Fruit fly (Drosophila melanogaster): Measurements from ENCODE around the gene CG12310.

CG12310 gene

DNA sequence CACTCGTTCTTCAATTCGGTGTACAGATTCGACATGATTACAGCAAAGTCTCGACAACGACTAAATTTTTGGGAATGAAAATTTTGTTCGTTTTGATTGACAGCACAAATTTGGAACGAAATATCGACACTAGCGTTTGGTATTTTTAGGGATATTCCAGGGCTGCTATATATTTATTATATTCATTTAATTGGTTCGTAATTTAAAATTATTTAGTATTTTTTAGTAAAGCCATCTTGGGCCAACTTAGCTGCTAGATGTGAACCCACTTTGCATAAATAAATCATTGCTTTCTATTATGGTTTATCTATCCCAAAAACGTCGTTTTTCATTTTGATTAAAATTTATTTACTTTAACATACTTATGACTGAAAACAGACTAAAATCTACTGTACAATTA lies 8.1 kb downstream of the CG12310 start, which contains the start of gene Rpn12R:
Gene Rpn12R, minus strand, starts transcription at position 101 of the 400 bp plus-strand sequence.
- TF ChIP-seq fkh (GFP tag; optimal IDR thresholded peaks at IDR 0.05), result no peak
- no peak for TF ChIP-seq fd59A (GFP tag; optimal IDR thresholded peaks at IDR 0.05)
- TF ChIP-seq CG31627 (GFP tag; optimal IDR thresholded peaks at IDR 0.05), result no peak
- no peak for TF ChIP-seq CG3919 (GFP tag; optimal IDR thresholded peaks at IDR 0.05)
- no peak for TF ChIP-seq OdsH (GFP tag; optimal IDR thresholded peaks at IDR 0.05)

DNA sequence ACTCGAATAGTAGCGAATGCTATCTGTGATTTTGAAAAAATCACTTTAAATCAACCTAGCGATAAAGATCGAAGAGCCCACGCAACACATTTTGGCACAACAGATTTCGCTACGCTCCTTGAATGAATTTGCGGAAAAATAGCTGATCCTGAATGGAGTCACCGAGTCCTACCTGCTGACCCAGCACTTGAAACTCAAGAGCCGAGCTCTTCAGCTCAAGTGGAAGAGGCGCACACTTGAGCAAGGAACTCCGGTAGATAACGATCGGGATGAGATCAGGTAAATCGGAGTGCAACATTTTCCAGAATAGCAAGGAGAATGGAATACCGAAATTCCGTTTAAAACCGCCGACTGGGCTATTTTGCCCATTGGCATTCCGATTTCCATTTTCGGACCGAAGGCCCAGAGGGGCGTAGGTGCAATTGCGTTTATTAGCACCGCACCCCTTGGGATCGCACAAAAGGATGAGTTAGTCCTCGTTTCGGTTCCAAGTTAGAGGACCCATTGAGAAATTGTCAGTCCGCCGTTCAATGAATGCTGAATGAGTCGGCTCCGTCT lies 10.2 kb downstream of the CG12310 start:
- TF ChIP-seq CG1621 (tag; optimal IDR thresholded peaks at IDR 0.05), result no peak
- no peak for TF ChIP-seq CG34406 (GFP tag; optimal IDR thresholded peaks at IDR 0.05)
- no peak for TF ChIP-seq CG10669 (GFP tag; optimal IDR thresholded peaks at IDR 0.05)
- no peak for TF ChIP-seq CG9139 (GFP tag; optimal IDR thresholded peaks at IDR 0.05)
- TF ChIP-seq CG11902 (GFP tag; optimal IDR thresholded peaks at IDR 0.05), result no peak
- TF ChIP-seq CG31627 (GFP tag; optimal IDR thresholded peaks at IDR 0.05), result no peak
- no peak for TF ChIP-seq CG6854 (GFP tag; optimal IDR thresholded peaks at IDR 0.05)
- no peak for TF ChIP-seq CG6792 (GFP tag; optimal IDR thresholded peaks at IDR 0.05)
- no peak for TF ChIP-seq Eip75B (GFP tag; optimal IDR thresholded peaks at IDR 0.05)
- TF ChIP-seq net (GFP tag; optimal IDR thresholded peaks at IDR 0.05), result no peak
- TF ChIP-seq topi (GFP tag; optimal IDR thresholded peaks at IDR 0.05), result no peak
- TF ChIP-seq esn (GFP tag; optimal IDR thresholded peaks at IDR 0.05), result no peak
- TF ChIP-seq cyc (GFP tag; optimal IDR thresholded peaks at IDR 0.05), result no peak
- TF ChIP-seq Smox (GFP tag; optimal IDR thresholded peaks at IDR 0.05), result no peak
- TF ChIP-seq spab (GFP tag; optimal IDR thresholded peaks at IDR 0.05), result no peak
- no peak for TF ChIP-seq ss (GFP tag; optimal IDR thresholded peaks at IDR 0.05)
- TF ChIP-seq Sox15 (GFP tag; optimal IDR thresholded peaks at IDR 0.05), result no peak
- TF ChIP-seq Ets96B (tag; optimal IDR thresholded peaks at IDR 0.05), result no peak

DNA sequence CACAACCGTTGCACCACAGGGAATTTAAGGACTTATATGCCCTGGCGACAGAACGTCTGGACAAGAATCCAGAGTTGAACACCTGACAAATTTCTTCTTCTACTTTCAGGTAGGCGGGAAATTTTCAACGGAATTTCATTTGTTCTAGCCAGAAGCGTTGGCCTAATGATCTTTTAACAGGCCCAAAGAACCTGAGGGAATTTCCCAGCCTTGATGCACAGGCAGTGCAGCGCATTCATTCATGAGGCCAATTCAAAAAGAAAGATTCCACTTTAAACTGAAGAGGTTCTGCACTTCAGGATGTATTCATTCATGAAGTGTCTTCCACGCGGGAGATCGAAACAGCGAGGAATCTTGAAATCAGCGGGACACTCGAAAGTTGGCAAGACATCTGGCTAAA lies 11.1 kb downstream of the CG12310 start:
- TF ChIP-seq dac (GFP tag; optimal IDR thresholded peaks at IDR 0.05) (no peak), Hr4 (GFP tag; optimal IDR thresholded peaks at IDR 0.05) (no peak), Ets96B (tag; optimal IDR thresholded peaks at IDR 0.05) (no peak), Hr39 (GFP tag; optimal IDR thresholded peaks at IDR 0.05) (no peak), CG11902 (GFP tag; optimal IDR thresholded peaks at IDR 0.05) (no peak), spab (GFP tag; optimal IDR thresholded peaks at IDR 0.05) (no peak)

DNA sequence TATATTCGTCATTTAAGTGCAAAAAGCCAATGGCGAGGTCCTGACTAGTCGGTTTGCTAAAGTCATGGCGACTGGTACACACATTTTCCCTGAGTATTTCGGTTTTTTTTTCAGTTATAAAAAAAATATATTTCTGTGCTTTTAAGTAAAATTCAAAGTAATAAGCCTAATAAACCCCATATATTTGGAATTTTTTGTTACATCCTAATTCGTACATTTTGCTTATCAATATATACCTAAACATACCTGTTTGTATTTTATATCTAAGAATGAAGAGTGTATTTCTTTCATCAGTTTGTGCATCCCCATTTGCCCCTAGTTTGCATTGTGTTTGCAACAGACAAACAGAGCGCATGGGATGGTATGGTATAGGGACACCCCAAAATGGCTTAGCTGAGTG lies 15.0 kb downstream of the CG12310 start:
- TF ChIP-seq svp (GFP tag), result peak; percentile 20
- TF ChIP-seq OdsH (GFP tag; optimal IDR thresholded peaks at IDR 0.05), result peak; percentile 23
- no peak for TF ChIP-seq CG11902 (GFP tag; optimal IDR thresholded peaks at IDR 0.05)
- TF ChIP-seq Hr39 (GFP tag; optimal IDR thresholded peaks at IDR 0.05), result no peak
- TF ChIP-seq Sox14 (GFP tag; optimal IDR thresholded peaks at IDR 0.05), result no peak
- no peak for TF ChIP-seq pdm3 (GFP tag; optimal IDR thresholded peaks at IDR 0.05)
- no peak for TF ChIP-seq fd85E (GFP tag; optimal IDR thresholded peaks at IDR 0.05)
- peak; percentile 16 for TF ChIP-seq CG3032 (tag; optimal IDR thresholded peaks at IDR 0.05)
- TF ChIP-seq Ets21C (GFP tag; optimal IDR thresholded peaks at IDR 0.05), result no peak
- no peak for TF ChIP-seq CG34406 (GFP tag; optimal IDR thresholded peaks at IDR 0.05)
- TF ChIP-seq CG6808 (GFP tag; optimal IDR thresholded peaks at IDR 0.05), result no peak
- TF ChIP-seq CG8119 (GFP tag; IDR thresholded peaks at IDR 0.05), result no peak
- no peak for TF ChIP-seq CG8632 (GFP tag; optimal IDR thresholded peaks at IDR 0.05)
- TF ChIP-seq CG15336 (GFP tag; IDR thresholded peaks at IDR 0.05), result no peak
- TF ChIP-seq CG4318 (GFP tag; optimal IDR thresholded peaks at IDR 0.05), result no peak
- no peak for TF ChIP-seq CG6163 (GFP tag; IDR thresholded peaks at IDR 0.05)
- no peak for TF ChIP-seq Eip93F (GFP tag; optimal IDR thresholded peaks at IDR 0.05)
- TF ChIP-seq CG7368 (GFP tag; optimal IDR thresholded peaks at IDR 0.05), result no peak
- peak; percentile 6 for TF ChIP-seq acj6 (GFP tag; optimal IDR thresholded peaks at IDR 0.05)
- no peak for TF ChIP-seq dsx (GFP tag; optimal IDR thresholded peaks at IDR 0.05; ENCODE audit: poor library complexity, severe bottlenecking)
- TF ChIP-seq topi (GFP tag; optimal IDR thresholded peaks at IDR 0.05), result no peak
- no peak for TF ChIP-seq Sox15 (GFP tag; optimal IDR thresholded peaks at IDR 0.05)
- TF ChIP-seq cyc (GFP tag; optimal IDR thresholded peaks at IDR 0.05), result no peak
- TF ChIP-seq Lpt (GFP tag; optimal IDR thresholded peaks at IDR 0.05), result no peak
- TF ChIP-seq Eip75B (GFP tag; optimal IDR thresholded peaks at IDR 0.05), result no peak
- TF ChIP-seq Sox102F (GFP tag; optimal IDR thresholded peaks at IDR 0.05), result no peak
- no peak for TF ChIP-seq fkh (GFP tag; optimal IDR thresholded peaks at IDR 0.05)
- no peak for TF ChIP-seq lz (GFP tag; optimal IDR thresholded peaks at IDR 0.05)
- TF ChIP-seq CG6792 (GFP tag; optimal IDR thresholded peaks at IDR 0.05), result no peak
- TF ChIP-seq net (GFP tag; optimal IDR thresholded peaks at IDR 0.05), result no peak
- no peak for TF ChIP-seq eg (GFP tag; IDR thresholded peaks at IDR 0.05)
- no peak for TF ChIP-seq CG6854 (GFP tag; optimal IDR thresholded peaks at IDR 0.05)

All from whole organism, prepupa.